Worm (Caenorhabditis elegans) whole organism, young adult: Measurements from ENCODE around the gene T07F8.4.

ENCODE experiments used
- B0019.2 ChIP-seq: fragments of 200-800 bp; sonication (Bioruptor generic); conservative IDR thresholded peaks from 2 replicates; pipeline ENCODE4 v1.3.6; 2022; ENCODE audit warnings: missing genetic modification reagents, missing genetic modification characterization, missing compliant biosample characterization
- D2030.7 ChIP-seq: fragments of 200-800 bp; sonication (Bioruptor generic); IDR thresholded peaks from 2 replicates; pipeline ENCODE4 v1.3.6; 2022; ENCODE audit warnings: missing genetic modification reagents, missing genetic modification characterization, missing compliant biosample characterization
- F23B12.7 ChIP-seq: sonication (generic microtip); optimal IDR thresholded peaks from 2 replicates; lab custom pipeline; 2017; ENCODE audit warnings: missing genetic modification characterization, mild to moderate bottlenecking, missing compliant biosample characterization, antibody characterized with exemption, moderate library complexity; ENCODE audit not compliant: insufficient read depth
- F33H1.4 ChIP-seq: fragments of 200-800 bp; sonication (Bioruptor generic); IDR thresholded peaks from 2 replicates; pipeline ENCODE4 v1.3.6; 2022; ENCODE audit warnings: missing genetic modification reagents, missing genetic modification characterization, missing compliant biosample characterization
- F37B4.10 ChIP-seq: fragments of 200-800 bp; sonication (Bioruptor generic); IDR thresholded peaks from 2 replicates; pipeline ENCODE4 v1.3.6; 2022; ENCODE audit warnings: missing genetic modification characterization, missing compliant biosample characterization
- F39B2.1 ChIP-seq: fragments of 200-800 bp; sonication (Bioruptor generic); IDR thresholded peaks from 2 replicates; pipeline ENCODE4 v1.3.6; 2022; ENCODE audit warnings: missing genetic modification reagents, missing genetic modification characterization, missing compliant biosample characterization
- F49E8.2 ChIP-seq: sonication (generic microtip); optimal IDR thresholded peaks from 3 replicates; lab custom pipeline; 2017; ENCODE audit warnings: missing genetic modification characterization, mild to moderate bottlenecking, missing compliant biosample characterization, antibody characterized with exemption, moderate library complexity; ENCODE audit not compliant: insufficient read depth
- F52B5.7 ChIP-seq: sonication (generic microtip); optimal IDR thresholded peaks from 2 replicates; lab custom pipeline; 2016; ENCODE audit warnings: mild to moderate bottlenecking, missing genetic modification characterization, missing compliant biosample characterization
- F55B11.4 ChIP-seq: sonication (generic microtip); optimal IDR thresholded peaks from 2 replicates; lab custom pipeline; 2016; ENCODE audit warnings: missing compliant biosample characterization, missing genetic modification characterization, borderline replicate concordance; ENCODE audit not compliant: insufficient read depth
- Y53F4B.3 ChIP-seq: fragments of 200-800 bp; sonication (Bioruptor generic); IDR thresholded peaks from 2 replicates; pipeline ENCODE4 v1.3.6; 2022; ENCODE audit warnings: missing genetic modification reagents, missing genetic modification characterization, missing compliant biosample characterization
- Y53G8AR.9 ChIP-seq: fragments of 200-800 bp; sonication (Bioruptor generic); conservative IDR thresholded peaks from 2 replicates; pipeline ENCODE4 v1.3.6; 2022; ENCODE audit warnings: missing genetic modification reagents, missing genetic modification characterization, missing compliant biosample characterization
- Y67H2A.10 ChIP-seq: fragments of 200-800 bp; sonication (Bioruptor generic); conservative IDR thresholded peaks from 2 replicates; pipeline ENCODE4 v1.3.6; 2022; ENCODE audit warnings: missing genetic modification reagents, missing genetic modification characterization, missing compliant biosample characterization
- ZK185.1 ChIP-seq: sonication (generic microtip); optimal IDR thresholded peaks from 2 replicates; lab custom pipeline; 2016; ENCODE audit warnings: mild to moderate bottlenecking, missing genetic modification characterization, missing compliant biosample characterization; ENCODE audit not compliant: poor library complexity, severe bottlenecking
- ama-1 ChIP-seq, 3 experiments: fragments of 150-350 bp in 1 of 3; sonication (generic microtip) in 2 of 3; optimal IDR thresholded peaks; 2 replicates each; lab custom pipeline; 2014 to 2018; ENCODE audit warnings: missing biosample characterization in 2 of 3, missing genetic modification characterization in 2 of 3, missing genetic modification reagents in 2 of 3
- aptf-3 ChIP-seq: fragments of 200-800 bp; sonication (Bioruptor generic); IDR thresholded peaks from 2 replicates; pipeline ENCODE4 v1.3.6; 2022; ENCODE audit warnings: missing genetic modification characterization, missing compliant biosample characterization
- athp-1 ChIP-seq: sonication (generic microtip); optimal IDR thresholded peaks from 2 replicates; lab custom pipeline; 2017; ENCODE audit warnings: mild to moderate bottlenecking, missing genetic modification characterization, missing compliant biosample characterization
- attf-3 ChIP-seq: fragments of 200-800 bp; sonication (Bioruptor generic); conservative IDR thresholded peaks from 2 replicates; pipeline ENCODE4 v1.3.6; 2022; ENCODE audit warnings: missing genetic modification reagents, missing genetic modification characterization, missing compliant biosample characterization
- attf-6 ChIP-seq: fragments of 200-800 bp; sonication (Bioruptor generic); IDR thresholded peaks from 2 replicates; pipeline ENCODE4 v1.3.6; 2022; ENCODE audit warnings: missing genetic modification reagents, missing genetic modification characterization, missing compliant biosample characterization
- bed-2 ChIP-seq: fragments of 200-800 bp; sonication (Bioruptor generic); IDR thresholded peaks from 2 replicates; pipeline ENCODE4 v1.3.6; 2022; ENCODE audit warnings: missing genetic modification reagents, missing genetic modification characterization, missing compliant biosample characterization
- ceh-100 ChIP-seq: fragments of 200-800 bp; sonication (Bioruptor generic); IDR thresholded peaks from 2 replicates; pipeline ENCODE4 v1.3.6; 2022; ENCODE audit warnings: missing genetic modification reagents, missing genetic modification characterization, missing compliant biosample characterization
- ceh-91 ChIP-seq: fragments of 200-800 bp; sonication (Bioruptor generic); IDR thresholded peaks from 2 replicates; pipeline ENCODE4 v1.3.6; 2022; ENCODE audit warnings: missing genetic modification reagents, missing genetic modification characterization, missing compliant biosample characterization
- die-1 ChIP-seq: sonication (generic microtip); optimal IDR thresholded peaks from 2 replicates; lab custom pipeline; 2016; ENCODE audit warnings: missing genotype, mild to moderate bottlenecking, missing genetic modification characterization, missing compliant biosample characterization
- dox-1 ChIP-seq: fragments of 200-800 bp; sonication (Bioruptor generic); IDR thresholded peaks from 2 replicates; pipeline ENCODE4 v1.3.6; 2022; ENCODE audit warnings: missing genetic modification reagents, missing genetic modification characterization, missing compliant biosample characterization
- efl-1 ChIP-seq: fragments of 150-350 bp; optimal IDR thresholded peaks from 2 replicates; lab custom pipeline; 2014; ENCODE audit warnings: missing biosample characterization, missing genetic modification reagents, missing genetic modification characterization
- egl-18 ChIP-seq: fragments of 200-800 bp; sonication (Bioruptor generic); IDR thresholded peaks from 2 replicates; pipeline ENCODE4 v1.3.6; 2022; ENCODE audit warnings: missing genetic modification reagents, missing genetic modification characterization, missing compliant biosample characterization
- egrh-3 ChIP-seq: fragments of 200-800 bp; sonication (Bioruptor generic); IDR thresholded peaks from 2 replicates; pipeline ENCODE4 v1.3.6; 2022; ENCODE audit warnings: missing genetic modification reagents, missing genetic modification characterization, missing compliant biosample characterization
- ekl-4 ChIP-seq: fragments of 200-800 bp; sonication (Bioruptor generic); IDR thresholded peaks from 2 replicates; pipeline ENCODE4 v1.3.6; 2022; ENCODE audit warnings: missing genetic modification reagents, missing genetic modification characterization, missing compliant biosample characterization
- gei-17 ChIP-seq: fragments of 200-800 bp; sonication (Bioruptor generic); optimal IDR thresholded peaks from 2 replicates; lab custom pipeline; 2018; ENCODE audit warnings: mild to moderate bottlenecking, missing genetic modification characterization, missing compliant biosample characterization
- him-1 ChIP-seq: sonication (generic microtip); optimal IDR thresholded peaks from 2 replicates; lab custom pipeline; 2016; ENCODE audit warnings: missing genotype, missing genetic modification reagents, missing genetic modification characterization, missing compliant biosample characterization
- hmg-1.2 ChIP-seq: fragments of 200-800 bp; sonication (Bioruptor generic); IDR thresholded peaks from 2 replicates; pipeline ENCODE4 v1.3.6; 2022; ENCODE audit warnings: missing genetic modification reagents, missing genetic modification characterization, missing compliant biosample characterization
- hmg-20 ChIP-seq: fragments of 200-800 bp; sonication (Bioruptor generic); IDR thresholded peaks from 2 replicates; pipeline ENCODE4 v1.3.6; 2022; ENCODE audit warnings: missing genetic modification reagents, missing genetic modification characterization, missing compliant biosample characterization
- hrde-1 ChIP-seq: sonication (generic microtip); optimal IDR thresholded peaks from 2 replicates; lab custom pipeline; 2016; ENCODE audit warnings: missing genetic modification characterization, mild to moderate bottlenecking, missing compliant biosample characterization, moderate library complexity, missing genotype, missing genetic modification reagents, borderline replicate concordance
- lin-54 ChIP-seq: fragments of 200-800 bp; sonication (Bioruptor generic); optimal IDR thresholded peaks from 2 replicates; lab custom pipeline; 2018; ENCODE audit warnings: mild to moderate bottlenecking, missing genetic modification characterization, missing compliant biosample characterization
- lir-1 ChIP-seq: fragments of 200-800 bp; sonication (Bioruptor generic); conservative IDR thresholded peaks from 2 replicates; pipeline ENCODE4 v1.3.6; 2022; ENCODE audit warnings: missing genetic modification reagents, missing genetic modification characterization, missing compliant biosample characterization
- madf-3 ChIP-seq: fragments of 200-800 bp; sonication (Bioruptor generic); IDR thresholded peaks from 2 replicates; pipeline ENCODE4 v1.3.6; 2022; ENCODE audit warnings: missing genetic modification reagents, missing genetic modification characterization, missing compliant biosample characterization
- madf-6 ChIP-seq: fragments of 200-800 bp; sonication (Bioruptor generic); IDR thresholded peaks from 2 replicates; pipeline ENCODE4 v1.3.6; 2022; ENCODE audit warnings: missing genetic modification reagents, missing genetic modification characterization, missing compliant biosample characterization
- madf-8 ChIP-seq: fragments of 200-800 bp; sonication (Bioruptor generic); conservative IDR thresholded peaks from 2 replicates; pipeline ENCODE4 v1.3.6; 2022; ENCODE audit warnings: missing genetic modification reagents, missing genetic modification characterization, missing compliant biosample characterization
- mcd-1 ChIP-seq: fragments of 200-800 bp; sonication (Bioruptor generic); IDR thresholded peaks from 2 replicates; pipeline ENCODE4 v1.3.6; 2022; ENCODE audit warnings: missing genetic modification reagents, missing genetic modification characterization, missing compliant biosample characterization
- nhr-120 ChIP-seq: fragments of 200-800 bp; sonication (Bioruptor generic); IDR thresholded peaks from 2 replicates; pipeline ENCODE4 v1.3.6; 2022; ENCODE audit warnings: missing genetic modification characterization, missing compliant biosample characterization
- snpc-1.3 ChIP-seq: sonication (generic microtip); optimal IDR thresholded peaks from 2 replicates; lab custom pipeline; 2017; ENCODE audit warnings: missing genetic modification characterization, mild to moderate bottlenecking, missing compliant biosample characterization, antibody characterized with exemption, moderate library complexity, missing genotype, missing genetic modification reagents; ENCODE audit not compliant: insufficient read depth
- snpc-3.4 ChIP-seq: sonication (generic microtip); optimal IDR thresholded peaks from 2 replicates; lab custom pipeline; 2017; ENCODE audit warnings: missing genetic modification characterization, mild to moderate bottlenecking, missing compliant biosample characterization, antibody characterized with exemption, moderate library complexity, missing genotype, missing genetic modification reagents
- somi-1 ChIP-seq: fragments of 200-800 bp; sonication (Bioruptor generic); optimal IDR thresholded peaks from 2 replicates; lab custom pipeline; 2018; ENCODE audit warnings: mild to moderate bottlenecking, missing genetic modification characterization, missing compliant biosample characterization
- tlf-1 ChIP-seq: fragments of 200-800 bp; sonication (Bioruptor generic); optimal IDR thresholded peaks from 2 replicates; lab custom pipeline; 2018; ENCODE audit warnings: mild to moderate bottlenecking, missing genetic modification characterization, missing compliant biosample characterization
- unc-62 ChIP-seq: fragments of 150-350 bp; optimal IDR thresholded peaks from 2 replicates; lab custom pipeline; 2014; ENCODE audit warnings: missing biosample characterization, missing genetic modification reagents, missing genetic modification characterization
- xnd-1 ChIP-seq: sonication (generic microtip); optimal IDR thresholded peaks from 2 replicates; lab custom pipeline; 2016; ENCODE audit warnings: missing genotype, missing genetic modification reagents, missing genetic modification characterization, missing compliant biosample characterization
- zfh-2 ChIP-seq: fragments of 200-800 bp; sonication (Bioruptor generic); conservative IDR thresholded peaks from 2 replicates; pipeline ENCODE4 v1.3.6; 2022; ENCODE audit warnings: missing genetic modification reagents, missing genetic modification characterization, missing compliant biosample characterization
- ztf-18 ChIP-seq: sonication (generic microtip); optimal IDR thresholded peaks from 2 replicates; lab custom pipeline; 2016; ENCODE audit warnings: missing genotype, mild to moderate bottlenecking, missing genetic modification characterization, missing compliant biosample characterization
- ztf-25 ChIP-seq: fragments of 200-800 bp; sonication (Bioruptor generic); IDR thresholded peaks from 2 replicates; pipeline ENCODE4 v1.3.6; 2022; ENCODE audit warnings: missing genetic modification reagents, missing genetic modification characterization, missing compliant biosample characterization

The T07F8.4 gene

ce11 chrII:7147550-7147949 is 15.7 kb upstream of the T07F8.4 start:
- TF ChIP-seq egrh-3 (GFP tag; lab: Robert Waterston, UW) (no peak), somi-1 (no peak), efl-1 (GFP tag; lab: Kevin White, UChicago) (peak; percentile 45), ztf-18 (tag; lab: Kevin White, UChicago) (peak; percentile 91), ama-1 (optimal IDR thresholded peaks at IDR 0.05; lab: Kevin White, UChicago) (no peak), ama-1 (GFP tag; optimal IDR thresholded peaks at IDR 0.05; lab: Kevin White, UChicago) (no peak), gei-17 (no peak), hmg-1.2 (GFP tag; lab: Robert Waterston, UW) (peak; percentile 53; the same call in 1 of the 2 replicates), mcd-1 (peak; percentile 88; the same call in 1 of the 2 replicates), Y53F4B.3 (GFP tag; lab: Robert Waterston, UW) (no peak), lin-54 (peak; percentile 85), F33H1.4 (GFP tag; lab: Robert Waterston, UW) (peak; percentile 61), attf-6 (GFP tag; lab: Robert Waterston, UW) (no peak), madf-8 (GFP tag; lab: Robert Waterston, UW) (peak; percentile 70), ZK185.1 (tag; lab: Kevin White, UChicago) (peak; percentile 35), him-1 (tag; lab: Kevin White, UChicago) (peak; percentile 75), madf-3 (GFP tag; lab: Robert Waterston, UW) (no peak), dox-1 (no peak), nhr-120 (GFP tag; lab: Robert Waterston, UW) (no peak), Y67H2A.10 (no peak), ekl-4 (0 out of 2 replicates have a peak, but pooled peaks have one; percentile 17), F52B5.7 (tag; lab: Kevin White, UChicago) (no peak), bed-2 (GFP tag; lab: Robert Waterston, UW) (no peak), F23B12.7 (tag; lab: Kevin White, UChicago) (peak; percentile 34), B0019.2 (GFP tag; lab: Robert Waterston, UW) (peak; percentile 61), F55B11.4 (tag; lab: Kevin White, UChicago) (no peak), die-1 (tag; lab: Kevin White, UChicago) (no peak), zfh-2 (no peak), hmg-20 (no peak), F37B4.10 (no peak), attf-3 (GFP tag; lab: Robert Waterston, UW) (peak; percentile 31; the same call in 1 of the 2 replicates), snpc-1.3 (tag; lab: Kevin White, UChicago) (peak; percentile 73), egl-18 (no peak), hrde-1 (tag; lab: Kevin White, UChicago) (peak; percentile 46), Y53G8AR.9 (GFP tag; lab: Robert Waterston, UW) (no peak), ceh-100 (peak; percentile 55; the same call in 1 of the 2 replicates), madf-6 (GFP tag; lab: Robert Waterston, UW) (no peak), snpc-3.4 (tag; lab: Kevin White, UChicago) (peak; percentile 78), ztf-25 (GFP tag; lab: Robert Waterston, UW) (no peak), aptf-3 (GFP tag; lab: Robert Waterston, UW) (no peak), lir-1 (no peak), tlf-1 (GFP tag; lab: Kevin White, UChicago) (peak; percentile 55), unc-62 (GFP tag; lab: Kevin White, UChicago) (no peak), F49E8.2 (tag; lab: Kevin White, UChicago) (peak; percentile 70), xnd-1 (tag; lab: Kevin White, UChicago) (peak; percentile 51), F39B2.1 (GFP tag; lab: Robert Waterston, UW) (no peak), D2030.7 (GFP tag; lab: Robert Waterston, UW) (peak; percentile 60), athp-1 (tag; lab: Kevin White, UChicago) (no peak), ceh-91 (peak; percentile 78)
